Fruit fly (Drosophila melanogaster): ENCODE data around the gene sl.

The sl gene

dm6 chrX:16383667-16384515 is 33.8 kb downstream of the sl start (continued):
- TF ChIP-seq CG42726 (GFP tag; IDR thresholded peaks at IDR 0.05; ENCODE audit: partially characterized antibody) (no peak), CG10565 (GFP tag; optimal IDR thresholded peaks at IDR 0.05) (no peak), br (optimal IDR thresholded peaks at IDR 0.05) (no peak), aop (GFP tag; IDR thresholded peaks at IDR 0.05) (no peak), gem (tag; optimal IDR thresholded peaks at IDR 0.05) (peak; percentile 83), CG3407 (GFP tag; optimal IDR thresholded peaks at IDR 0.05) (peak; percentile 72), bcd (GFP tag; optimal IDR thresholded peaks at IDR 0.05) (no peak), Blimp-1 (GFP tag; optimal IDR thresholded peaks at IDR 0.05) (no peak), CG17829 (tag; optimal IDR thresholded peaks at IDR 0.05) (peak; percentile 50), CG1647 (GFP tag; optimal IDR thresholded peaks at IDR 0.05) (no peak), bbx (GFP tag; IDR thresholded peaks at IDR 0.05; ENCODE audit: partially characterized antibody) (no peak), disco-r (GFP tag; optimal IDR thresholded peaks at IDR 0.05) (peak; percentile 33), fd96Cb (tag; optimal IDR thresholded peaks at IDR 0.05) (peak; percentile 56), D19A (tag; optimal IDR thresholded peaks at IDR 0.05) (peak; percentile 50), Six4 (GFP tag; optimal IDR thresholded peaks at IDR 0.05) (no peak), wdn (GFP tag; IDR thresholded peaks at IDR 0.05) (peak; percentile 47; the same call in 1 of the 2 replicates), CG10209 (GFP tag; optimal IDR thresholded peaks at IDR 0.05) (peak; percentile 84), CG2202 (tag; optimal IDR thresholded peaks at IDR 0.05) (peak; percentile 75), jing (GFP tag; optimal IDR thresholded peaks at IDR 0.05) (no peak), CG6791 (GFP tag; IDR thresholded peaks at IDR 0.05; ENCODE audit: partially characterized antibody) (no peak), CG10979 (tag; optimal IDR thresholded peaks at IDR 0.05) (peak; percentile 47), bab2 (GFP tag; optimal IDR thresholded peaks at IDR 0.05) (peak; percentile 74), fu2 (GFP tag; optimal IDR thresholded peaks at IDR 0.05) (no peak), gcm (GFP tag; optimal IDR thresholded peaks at IDR 0.05) (peak; percentile 82), CG8359 (GFP tag; optimal IDR thresholded peaks at IDR 0.05; ENCODE audit: borderline replicate concordance) (peak; percentile 36), CG8281 (tag; optimal IDR thresholded peaks at IDR 0.05) (peak; percentile 82), z (GFP tag; IDR thresholded peaks at IDR 0.05) (no peak), HmgD (GFP tag; optimal IDR thresholded peaks at IDR 0.05) (no peak), CG8944 (GFP tag; optimal IDR thresholded peaks at IDR 0.05) (peak; percentile 15), NfI (GFP tag; optimal IDR thresholded peaks at IDR 0.05) (no peak), Chrac-16 (GFP tag; optimal IDR thresholded peaks at IDR 0.05) (no peak), CG2712 (tag; optimal IDR thresholded peaks at IDR 0.05) (peak; percentile 57), Spps (tag; optimal IDR thresholded peaks at IDR 0.05) (peak; percentile 69), caup (GFP tag; optimal IDR thresholded peaks at IDR 0.05; ENCODE audit: severe bottlenecking) (peak; percentile 92), CG14860 (GFP tag; IDR thresholded peaks at IDR 0.05; ENCODE audit: partially characterized antibody) (no peak), gt (GFP tag; IDR thresholded peaks at IDR 0.05) (no peak), CG12659 (GFP tag; optimal IDR thresholded peaks at IDR 0.05) (peak; percentile 79), slp2 (GFP tag; optimal IDR thresholded peaks at IDR 0.05) (no peak), CG15269 (tag; optimal IDR thresholded peaks at IDR 0.05) (peak; percentile 84), lilli (GFP tag; optimal IDR thresholded peaks at IDR 0.05) (peak; percentile 51), Hmr (GFP tag; optimal IDR thresholded peaks at IDR 0.05) (no peak), Antp (GFP tag; optimal IDR thresholded peaks at IDR 0.05) (no peak), danr (GFP tag; IDR thresholded peaks at IDR 0.05) (peak; percentile 26; the same call in 1 of the 2 replicates), dimm (GFP tag; IDR thresholded peaks at IDR 0.05) (no peak), en (GFP tag; optimal IDR thresholded peaks at IDR 0.05) (peak; percentile 18), fru (optimal IDR thresholded peaks at IDR 0.05) (no peak), CG11696 (GFP tag; IDR thresholded peaks at IDR 0.05) (no peak), ap (GFP tag; IDR thresholded peaks at IDR 0.05) (peak; percentile 35; the same call in 1 of the 2 replicates), CG11456 (GFP tag; IDR thresholded peaks at IDR 0.05) (0 out of 3 replicates have a peak, but pooled peaks have one; percentile 57)

Data from whole organism, embryonic.